Fruit fly (Drosophila melanogaster) whole organism, embryonic: ENCODE results near the gene Nse4.

Experiments
- ATbp ChIP-seq: fragments of 200-800 bp; sonication (Bioruptor generic); optimal IDR thresholded peaks from 2 replicates; lab custom pipeline; 2017; ENCODE audit warnings: missing biosample characterization, mild to moderate bottlenecking, missing genetic modification characterization, missing genetic modification reagents
- Ada2b ChIP-seq: fragments of 200-800 bp; sonication (Bioruptor generic); IDR thresholded peaks from 2 replicates; pipeline ENCODE4 v1.3.6; 2022; ENCODE audit warnings: missing biosample characterization, missing genetic modification characterization
- B-H2 ChIP-seq: fragments of 200-800 bp; sonication (Bioruptor generic); optimal IDR thresholded peaks from 2 replicates; lab custom pipeline; 2018; ENCODE audit warnings: missing biosample characterization, mild to moderate bottlenecking, missing genetic modification characterization
- Bgb ChIP-seq: fragments of 200-800 bp; sonication (Bioruptor generic); IDR thresholded peaks from 2 replicates; pipeline ENCODE4 v1.3.6; 2022; ENCODE audit warnings: missing biosample characterization, missing genetic modification characterization; ENCODE audit not compliant: partially characterized antibody
- CG10209 ChIP-seq: fragments of 200-800 bp; sonication (Bioruptor generic); optimal IDR thresholded peaks from 3 replicates; lab custom pipeline; 2017; ENCODE audit warnings: missing biosample characterization, mild to moderate bottlenecking, missing genetic modification characterization, missing genetic modification reagents
- CG10267 ChIP-seq: fragments of 200-800 bp; sonication (Bioruptor generic); optimal IDR thresholded peaks from 2 replicates; lab custom pipeline; 2018; ENCODE audit warnings: missing biosample characterization, mild to moderate bottlenecking, missing genetic modification characterization, moderate library complexity
- CG10543 ChIP-seq: fragments of 200-800 bp; sonication (Bioruptor generic); optimal IDR thresholded peaks from 3 replicates; lab custom pipeline; 2017; ENCODE audit warnings: missing biosample characterization, mild to moderate bottlenecking, missing genetic modification characterization, moderate library complexity
- CG12659 ChIP-seq: fragments of 200-800 bp; sonication (Bioruptor generic); optimal IDR thresholded peaks from 3 replicates; lab custom pipeline; 2017; ENCODE audit warnings: mild to moderate bottlenecking, missing biosample characterization, missing genetic modification reagents, missing genetic modification characterization
- CG14014 ChIP-seq: fragments of 200-800 bp; sonication (Bioruptor generic); IDR thresholded peaks from 2 replicates; pipeline ENCODE4 v1.3.6; 2022; ENCODE audit warnings: missing biosample characterization, missing genetic modification characterization
- CG14050 ChIP-seq: fragments of 200-800 bp; sonication (Bioruptor generic); IDR thresholded peaks from 3 replicates; pipeline ENCODE4 v1.3.6; 2022; ENCODE audit warnings: missing biosample characterization, missing genetic modification characterization
- CG15269 ChIP-seq: fragments of 200-800 bp; sonication (Bioruptor generic); optimal IDR thresholded peaks from 2 replicates; lab custom pipeline; 2018; ENCODE audit warnings: missing biosample characterization, mild to moderate bottlenecking, missing genetic modification characterization, moderate library complexity
- CG15479 ChIP-seq: fragments of 200-800 bp; sonication (Bioruptor generic); optimal IDR thresholded peaks from 3 replicates; lab custom pipeline; 2019; ENCODE audit warnings: missing biosample characterization, mild to moderate bottlenecking, missing genetic modification characterization, moderate library complexity
- CG15696 ChIP-seq: fragments of 200-800 bp; sonication (Bioruptor generic); optimal IDR thresholded peaks from 2 replicates; lab custom pipeline; 2019; ENCODE audit warnings: missing biosample characterization, mild to moderate bottlenecking, missing genetic modification characterization, moderate library complexity
- CG1602 ChIP-seq: fragments of 200-800 bp; sonication (Bioruptor generic); optimal IDR thresholded peaks from 3 replicates; lab custom pipeline; 2016; ENCODE audit warnings: missing biosample characterization, missing genetic modification characterization
- CG1603 ChIP-seq: fragments of 200-800 bp; sonication (Bioruptor generic); optimal IDR thresholded peaks from 2 replicates; lab custom pipeline; 2019; ENCODE audit warnings: missing biosample characterization, mild to moderate bottlenecking, missing genetic modification characterization, moderate library complexity
- CG17802 ChIP-seq: fragments of 200-800 bp; sonication (Bioruptor generic); optimal IDR thresholded peaks from 2 replicates; lab custom pipeline; 2018; ENCODE audit warnings: missing biosample characterization, mild to moderate bottlenecking, missing genetic modification characterization, moderate library complexity
- CG1792 ChIP-seq: fragments of 200-800 bp; sonication (Bioruptor generic); optimal IDR thresholded peaks from 2 replicates; lab custom pipeline; 2016; ENCODE audit warnings: missing biosample characterization, missing genetic modification characterization
- CG2712 ChIP-seq: fragments of 200-800 bp; optimal IDR thresholded peaks from 3 replicates; lab custom pipeline; 2019; ENCODE audit warnings: missing biosample characterization, mild to moderate bottlenecking, missing genetic modification characterization, moderate library complexity
- CG3407 ChIP-seq: fragments of 200-800 bp; sonication (Bioruptor generic); optimal IDR thresholded peaks from 2 replicates; lab custom pipeline; 2018; ENCODE audit warnings: missing biosample characterization, mild to moderate bottlenecking, missing genetic modification characterization
- CG3995 ChIP-seq: fragments of 200-800 bp; sonication (Bioruptor generic); optimal IDR thresholded peaks from 3 replicates; lab custom pipeline; 2016; ENCODE audit warnings: missing biosample characterization, missing genetic modification characterization
- CG4328 ChIP-seq: fragments of 200-800 bp; sonication (Bioruptor generic); optimal IDR thresholded peaks from 3 replicates; lab custom pipeline; 2017; ENCODE audit warnings: missing biosample characterization, missing genetic modification reagents, missing genetic modification characterization
- CG6791 ChIP-seq: fragments of 200-800 bp; sonication (Bioruptor generic); IDR thresholded peaks from 3 replicates; pipeline ENCODE4 v1.3.6; 2022; ENCODE audit warnings: missing biosample characterization, missing genetic modification characterization; ENCODE audit not compliant: partially characterized antibody
- CG7839 ChIP-seq: fragments of 200-800 bp; sonication (Bioruptor generic); optimal IDR thresholded peaks from 3 replicates; lab custom pipeline; 2018; ENCODE audit warnings: missing biosample characterization, mild to moderate bottlenecking, missing genetic modification characterization, moderate library complexity
- CG8359 ChIP-seq: fragments of 200-800 bp; sonication (Bioruptor generic); optimal IDR thresholded peaks from 2 replicates; lab custom pipeline; 2017; ENCODE audit warnings: missing biosample characterization, mild to moderate bottlenecking, missing genetic modification characterization, borderline replicate concordance
- CG8924 ChIP-seq: fragments of 200-800 bp; optimal IDR thresholded peaks from 3 replicates; lab custom pipeline; 2019; ENCODE audit warnings: missing biosample characterization, mild to moderate bottlenecking, missing genetic modification characterization, moderate library complexity
- CG9609 ChIP-seq: fragments of 200-800 bp; sonication (Bioruptor generic); optimal IDR thresholded peaks from 3 replicates; lab custom pipeline; 2016; ENCODE audit warnings: missing biosample characterization, missing genetic modification characterization
- CHES-1-like ChIP-seq: fragments of 200-800 bp; sonication (Bioruptor generic); optimal IDR thresholded peaks from 2 replicates; lab custom pipeline; 2016; ENCODE audit warnings: missing biosample characterization, missing genetic modification characterization
- CoRest ChIP-seq: fragments of 200-800 bp; sonication (Bioruptor generic); optimal IDR thresholded peaks from 3 replicates; lab custom pipeline; 2018; ENCODE audit warnings: missing biosample characterization, mild to moderate bottlenecking, missing genetic modification characterization, moderate library complexity
- Dad ChIP-seq: fragments of 200-800 bp; sonication (Bioruptor generic); optimal IDR thresholded peaks from 3 replicates; lab custom pipeline; 2016; ENCODE audit warnings: missing biosample characterization, missing genetic modification characterization
- Dek ChIP-seq: fragments of 200-800 bp; sonication (Bioruptor generic); optimal IDR thresholded peaks from 3 replicates; lab custom pipeline; 2019; ENCODE audit warnings: missing biosample characterization, mild to moderate bottlenecking, missing genetic modification characterization, moderate library complexity
- Dref ChIP-seq: fragments of 200-800 bp; sonication (Bioruptor generic); IDR thresholded peaks from 2 replicates; pipeline ENCODE4 v1.3.6; 2022; ENCODE audit warnings: missing biosample characterization, missing genetic modification characterization
- Hmx ChIP-seq: fragments of 200-800 bp; sonication (Bioruptor generic); optimal IDR thresholded peaks from 2 replicates; lab custom pipeline; 2016; ENCODE audit warnings: missing biosample characterization, missing genetic modification characterization
- Hr39 ChIP-seq: fragments of >200 bp; optimal IDR thresholded peaks from 2 replicates; lab custom pipeline; 2017
- Med ChIP-seq: fragments of 200-800 bp; sonication (Bioruptor generic); peaks from one replicate; lab custom pipeline; 2016; ENCODE audit warnings: missing biosample characterization, missing genetic modification characterization, mild to moderate bottlenecking, inconsistent platforms, moderate library complexity
- Nf-YC ChIP-seq: fragments of 200-800 bp; optimal IDR thresholded peaks from 3 replicates; lab custom pipeline; 2019; ENCODE audit warnings: missing biosample characterization, mild to moderate bottlenecking, missing genetic modification characterization, moderate library complexity
- Optix ChIP-seq: fragments of 200-800 bp; sonication (Bioruptor generic); IDR thresholded peaks from 3 replicates; pipeline ENCODE4 v1.3.6; 2022; ENCODE audit warnings: missing biosample characterization, missing genetic modification characterization
- Pdp1 ChIP-seq, 2 experiments: fragments of 200-800 bp; sonication (Bioruptor generic); optimal IDR thresholded peaks; 3 replicates each; lab custom pipeline; 2016; ENCODE audit warnings: missing biosample characterization in 2 of 2, missing genetic modification characterization in 2 of 2, mild to moderate bottlenecking in 1 of 2, moderate library complexity in 1 of 2
- Sry-β ChIP-seq: fragments of 200-800 bp; sonication (Bioruptor generic); optimal IDR thresholded peaks from 2 replicates; lab custom pipeline; 2018; ENCODE audit warnings: missing biosample characterization, mild to moderate bottlenecking, missing genetic modification characterization, moderate library complexity
- TFAM ChIP-seq: fragments of 200-800 bp; sonication (Bioruptor generic); optimal IDR thresholded peaks from 2 replicates; lab custom pipeline; 2017; ENCODE audit warnings: missing biosample characterization, missing genetic modification characterization, inconsistent platforms
- Vsx1 ChIP-seq: fragments of 200-800 bp; sonication (Bioruptor generic); optimal IDR thresholded peaks from 2 replicates; lab custom pipeline; 2017; ENCODE audit warnings: missing biosample characterization, mild to moderate bottlenecking, missing genetic modification characterization, missing genetic modification reagents
- disco-r ChIP-seq: fragments of 200-800 bp; sonication (Bioruptor generic); optimal IDR thresholded peaks from 2 replicates; lab custom pipeline; 2016; ENCODE audit warnings: missing biosample characterization, missing genetic modification characterization
- gem ChIP-seq: fragments of 200-800 bp; sonication (Bioruptor generic); optimal IDR thresholded peaks from 2 replicates; lab custom pipeline; 2019; ENCODE audit warnings: missing biosample characterization, mild to moderate bottlenecking, missing genetic modification characterization, moderate library complexity
- grn ChIP-seq: fragments of 200-800 bp; sonication (Bioruptor generic); optimal IDR thresholded peaks from 3 replicates; lab custom pipeline; 2017; ENCODE audit warnings: missing biosample characterization, missing genetic modification characterization
- gsb ChIP-seq: fragments of 200-800 bp; sonication (Bioruptor generic); IDR thresholded peaks from 2 replicates; pipeline ENCODE4 v1.3.6; 2022; ENCODE audit warnings: missing biosample characterization, missing genetic modification characterization
- ham ChIP-seq: fragments of 200-800 bp; sonication (Bioruptor generic); IDR thresholded peaks from 2 replicates; pipeline ENCODE4 v1.3.6; 2022; ENCODE audit warnings: missing biosample characterization, missing genetic modification characterization
- pho ChIP-seq: fragments of 200-800 bp; sonication (Bioruptor generic); optimal IDR thresholded peaks from 2 replicates; lab custom pipeline; 2016; ENCODE audit warnings: missing biosample characterization, missing genetic modification characterization
- ranshi ChIP-seq: fragments of 200-800 bp; sonication (Bioruptor generic); IDR thresholded peaks from 2 replicates; pipeline ENCODE4 v1.3.6; 2022; ENCODE audit warnings: missing biosample characterization, missing genetic modification characterization
- sens-2 ChIP-seq: fragments of 200-800 bp; sonication (Bioruptor generic); IDR thresholded peaks from 2 replicates; pipeline ENCODE4 v1.3.6; 2022; ENCODE audit warnings: missing biosample characterization, missing genetic modification characterization
- tgo ChIP-seq: fragments of 200-800 bp; sonication (Bioruptor generic); IDR thresholded peaks from 3 replicates; pipeline ENCODE4 v1.3.6; 2022; ENCODE audit warnings: missing biosample characterization, missing genetic modification characterization
- toy ChIP-seq: fragments of 200-800 bp; sonication (Bioruptor generic); IDR thresholded peaks from 2 replicates; pipeline ENCODE4 v1.3.6; 2022; ENCODE audit warnings: missing biosample characterization, missing genetic modification characterization
- vnd ChIP-seq: fragments of 200-800 bp; sonication (Bioruptor generic); IDR thresholded peaks from 3 replicates; pipeline ENCODE4 v1.3.6; 2022; ENCODE audit warnings: missing biosample characterization, missing genetic modification characterization; ENCODE audit not compliant: partially characterized antibody

The Nse4 gene

dm6 chr2L:10403803-10404315 lies 35.4 kb upstream of the Nse4 start (continued):
- TF ChIP-seq Med (GFP tag; lab: Kevin White, UChicago), result peak; percentile 59
- peak; percentile 32; the same call in 1 of the 3 replicates for TF ChIP-seq CG6791 (GFP tag; lab: Robert Waterston, UW)
- TF ChIP-seq Optix (GFP tag; lab: Robert Waterston, UW), result no peak
- TF ChIP-seq gem, result no peak
- TF ChIP-seq Dek (tag; lab: Kevin White, UChicago), result no peak
- no peak for TF ChIP-seq CG9609 (GFP tag; lab: Kevin White, UChicago)
- TF ChIP-seq toy (GFP tag; lab: Robert Waterston, UW), result no peak
- no peak for TF ChIP-seq CG4328 (GFP tag; lab: Kevin White, UChicago)
- TF ChIP-seq Ada2b (GFP tag; lab: Robert Waterston, UW), result no peak
- TF ChIP-seq grn (GFP tag; lab: Kevin White, UChicago), result no peak
- TF ChIP-seq CoRest (tag; lab: Kevin White, UChicago), result no peak
- peak; percentile 91 for TF ChIP-seq CG1603 (tag; lab: Kevin White, UChicago)
- no peak for TF ChIP-seq ranshi
- peak; percentile 15 for TF ChIP-seq CG10267
- TF ChIP-seq CG8924 (tag; lab: Kevin White, UChicago), result peak; percentile 79
- TF ChIP-seq ATbp (GFP tag; lab: Kevin White, UChicago), result no peak
- TF ChIP-seq B-H2 (GFP tag; lab: Kevin White, UChicago), result no peak
- TF ChIP-seq CG3995 (GFP tag; lab: Kevin White, UChicago), result peak; percentile 60
- peak; percentile 57 for TF ChIP-seq CG12659 (GFP tag; lab: Kevin White, UChicago)
- TF ChIP-seq CHES-1-like (GFP tag; lab: Kevin White, UChicago), result no peak
- TF ChIP-seq CG15269 (tag; lab: Kevin White, UChicago), result no peak
- 0 out of 3 replicates have a peak, but pooled peaks have one; percentile 38 for TF ChIP-seq vnd (GFP tag; lab: Robert Waterston, UW)
- TF ChIP-seq tgo (GFP tag; lab: Robert Waterston, UW), result no peak
- TF ChIP-seq CG14050 (GFP tag; lab: Robert Waterston, UW), result no peak
- peak; percentile 54 for TF ChIP-seq Sry-β (GFP tag; lab: Kevin White, UChicago)
- TF ChIP-seq CG7839, result no peak
- TF ChIP-seq Dref, result peak; percentile 67
- no peak for TF ChIP-seq Pdp1 (GFP tag; optimal IDR thresholded peaks at IDR 0.05; lab: Kevin White, UChicago)
- no peak for TF ChIP-seq Bgb
- no peak for TF ChIP-seq CG8359
- no peak for TF ChIP-seq CG1792 (GFP tag; lab: Kevin White, UChicago)
- TF ChIP-seq CG2712 (tag; lab: Kevin White, UChicago), result peak; percentile 16
- no peak for TF ChIP-seq CG3407
- no peak for TF ChIP-seq gsb
- no peak for TF ChIP-seq ham
- no peak for TF ChIP-seq Hr39 (lab: Kevin White, UChicago)
- no peak for TF ChIP-seq CG15696 (tag; lab: Kevin White, UChicago)
- no peak for TF ChIP-seq CG1602 (GFP tag; lab: Kevin White, UChicago)
- no peak for TF ChIP-seq disco-r
- no peak for TF ChIP-seq pho (GFP tag; lab: Kevin White, UChicago)
- TF ChIP-seq TFAM, result no peak
- TF ChIP-seq CG17802, result peak; percentile 25
- TF ChIP-seq Hmx, result no peak
- no peak for TF ChIP-seq Dad (GFP tag; lab: Kevin White, UChicago)
- TF ChIP-seq CG14014, result no peak
- no peak for TF ChIP-seq Nf-YC
- TF ChIP-seq CG10209 (GFP tag; lab: Kevin White, UChicago), result no peak
- no peak for TF ChIP-seq sens-2 (GFP tag; lab: Robert Waterston, UW)
- TF ChIP-seq CG15479 (GFP tag; lab: Kevin White, UChicago), result no peak
- TF ChIP-seq Vsx1 (GFP tag; lab: Kevin White, UChicago), result no peak
- TF ChIP-seq CG10543, result no peak
